Worm (Caenorhabditis elegans) whole organism, L2 larva: ENCODE data around the gene M195.2.

ENCODE experiments used
- C34F6.9 ChIP-seq: fragments of 150-350 bp; optimal IDR thresholded peaks from 2 replicates; lab custom pipeline; 2014; ENCODE audit warnings: missing biosample characterization, missing genetic modification characterization
- F13H6.1 ChIP-seq: sonication (generic microtip); optimal IDR thresholded peaks from 2 replicates; lab custom pipeline; 2016; ENCODE audit warnings: missing genetic modification characterization, missing compliant biosample characterization
- R02D3.7 ChIP-seq: fragments of 150-350 bp; optimal IDR thresholded peaks from 2 replicates; lab custom pipeline; 2014; ENCODE audit warnings: missing biosample characterization, missing genetic modification characterization
- Y55F3AM.14 ChIP-seq: fragments of 200-800 bp; sonication (Bioruptor generic); optimal IDR thresholded peaks from 2 replicates; lab custom pipeline; 2018; ENCODE audit warnings: mild to moderate bottlenecking, missing genetic modification characterization, missing compliant biosample characterization
- ZK546.5 ChIP-seq: sonication (generic microtip); optimal IDR thresholded peaks from 2 replicates; lab custom pipeline; 2017; ENCODE audit warnings: missing biosample characterization, missing genetic modification characterization
- alr-1 ChIP-seq: fragments of 150-350 bp; optimal IDR thresholded peaks from 2 replicates; lab custom pipeline; 2014; ENCODE audit warnings: missing biosample characterization, missing genetic modification characterization
- aly-2 ChIP-seq: fragments of 150-350 bp; optimal IDR thresholded peaks from 2 replicates; lab custom pipeline; 2014; ENCODE audit warnings: missing biosample characterization, missing genetic modification characterization
- ama-1 ChIP-seq: fragments of 150-350 bp; optimal IDR thresholded peaks from 2 replicates; lab custom pipeline; 2018; ENCODE audit warnings: inconsistent platforms
- blmp-1 ChIP-seq: sonication (generic microtip); optimal IDR thresholded peaks from 2 replicates; lab custom pipeline; 2017; ENCODE audit warnings: missing genetic modification characterization, mild to moderate bottlenecking, missing compliant biosample characterization, antibody characterized with exemption, moderate library complexity; ENCODE audit not compliant: insufficient read depth
- ceh-16 ChIP-seq: fragments of 150-350 bp; optimal IDR thresholded peaks from 2 replicates; lab custom pipeline; 2014; ENCODE audit warnings: missing biosample characterization, missing genetic modification characterization
- dmd-4 ChIP-seq: sonication (generic microtip); optimal IDR thresholded peaks from 2 replicates; lab custom pipeline; 2017; ENCODE audit warnings: missing biosample characterization, missing genetic modification characterization
- egl-27 ChIP-seq: sonication (generic microtip); optimal IDR thresholded peaks from 3 replicates; lab custom pipeline; 2017; ENCODE audit warnings: missing biosample characterization, missing genetic modification reagents, missing genetic modification characterization
- elt-1 ChIP-seq: fragments of 150-350 bp; optimal IDR thresholded peaks from 2 replicates; lab custom pipeline; 2014; ENCODE audit warnings: missing biosample characterization, missing genetic modification characterization
- fos-1 ChIP-seq: fragments of 150-350 bp; optimal IDR thresholded peaks from 2 replicates; lab custom pipeline; 2014; ENCODE audit warnings: missing biosample characterization, missing genetic modification characterization
- gmeb-1 ChIP-seq: fragments of 150-350 bp; optimal IDR thresholded peaks from 2 replicates; lab custom pipeline; 2014; ENCODE audit warnings: missing biosample characterization, missing genetic modification characterization
- lin-11 ChIP-seq: fragments of 150-350 bp; sonication (generic microtip); optimal IDR thresholded peaks from 2 replicates; lab custom pipeline; 2014; ENCODE audit warnings: missing biosample characterization, missing genetic modification characterization, inconsistent platforms, mixed read lengths
- lin-39 ChIP-seq: fragments of 150-350 bp; optimal IDR thresholded peaks from 2 replicates; lab custom pipeline; 2014; ENCODE audit warnings: missing biosample characterization, missing genetic modification reagents, missing genetic modification characterization
- lsy-2 ChIP-seq, 2 experiments: fragments of 150-350 bp in 1 of 2; sonication (generic microtip) in 1 of 2; optimal IDR thresholded peaks; 2 replicates each; lab custom pipeline; 2014 to 2017; ENCODE audit warnings: missing biosample characterization in 2 of 2, missing genetic modification characterization in 2 of 2
- mab-5 ChIP-seq: fragments of 150-350 bp; optimal IDR thresholded peaks from 2 replicates; lab custom pipeline; 2014; ENCODE audit warnings: missing biosample characterization, missing genetic modification characterization
- mbf-1 ChIP-seq: sonication (generic microtip); optimal IDR thresholded peaks from 2 replicates; lab custom pipeline; 2017; ENCODE audit warnings: missing biosample characterization, missing genetic modification characterization
- mdl-1 ChIP-seq, 2 experiments: fragments of 150-350 bp in 1 of 2; sonication (generic microtip) in 1 of 2; optimal IDR thresholded peaks; 2 replicates each; lab custom pipeline; 2017; ENCODE audit warnings: missing biosample characterization in 2 of 2, missing genetic modification characterization in 2 of 2
- nhr-10 ChIP-seq: sonication (generic microtip); optimal IDR thresholded peaks from 2 replicates; lab custom pipeline; 2017; ENCODE audit warnings: missing biosample characterization, missing genetic modification characterization
- nhr-12 ChIP-seq: fragments of 150-350 bp; optimal IDR thresholded peaks from 2 replicates; lab custom pipeline; 2014; ENCODE audit warnings: missing biosample characterization, missing genetic modification characterization
- nhr-21 ChIP-seq: fragments of 150-350 bp; optimal IDR thresholded peaks from 2 replicates; lab custom pipeline; 2014; ENCODE audit warnings: missing biosample characterization, missing genetic modification characterization
- nhr-237 ChIP-seq: fragments of 150-350 bp; optimal IDR thresholded peaks from 2 replicates; lab custom pipeline; 2014; ENCODE audit warnings: missing biosample characterization, missing genetic modification characterization
- nhr-6 ChIP-seq: fragments of 150-350 bp; optimal IDR thresholded peaks from 2 replicates; lab custom pipeline; 2014; ENCODE audit warnings: missing biosample characterization, missing genetic modification characterization
- nhr-77 ChIP-seq: fragments of 150-350 bp; optimal IDR thresholded peaks from 2 replicates; lab custom pipeline; 2014; ENCODE audit warnings: missing biosample characterization, missing genetic modification characterization
- peb-1 ChIP-seq: fragments of 150-350 bp; optimal IDR thresholded peaks from 2 replicates; lab custom pipeline; 2014; ENCODE audit warnings: missing biosample characterization, missing genetic modification characterization
- sem-4 ChIP-seq: fragments of 150-350 bp; optimal IDR thresholded peaks from 2 replicates; lab custom pipeline; 2014; ENCODE audit warnings: missing biosample characterization, missing genetic modification reagents, missing genetic modification characterization
- skn-1 ChIP-seq: sonication (generic microtip); optimal IDR thresholded peaks from 2 replicates; lab custom pipeline; 2017; ENCODE audit warnings: missing biosample characterization, missing genetic modification characterization
- sma-9 ChIP-seq, 2 experiments: fragments of 150-350 bp in 1 of 2; sonication (generic microtip) in 1 of 2; optimal IDR thresholded peaks; 2 replicates each; lab custom pipeline; 2014 to 2016; ENCODE audit warnings: missing genetic modification characterization in 2 of 2, mild to moderate bottlenecking in 1 of 2, missing biosample characterization in 1 of 2, missing compliant biosample characterization in 1 of 2, missing genetic modification reagents in 1 of 2, moderate library complexity in 1 of 2
- snpc-4 ChIP-seq: fragments of 150-350 bp; optimal IDR thresholded peaks from 2 replicates; lab custom pipeline; 2014; ENCODE audit warnings: missing biosample characterization, missing genetic modification characterization
- unc-39 ChIP-seq: fragments of 150-350 bp; optimal IDR thresholded peaks from 2 replicates; lab custom pipeline; 2014; ENCODE audit warnings: missing biosample characterization, missing genetic modification characterization
- unc-55 ChIP-seq: fragments of 150-350 bp; sonication (generic microtip); optimal IDR thresholded peaks from 3 replicates; lab custom pipeline; 2014; ENCODE audit warnings: missing biosample characterization, missing genetic modification reagents, missing genetic modification characterization
- unc-62 ChIP-seq: fragments of 150-350 bp; optimal IDR thresholded peaks from 2 replicates; lab custom pipeline; 2014; ENCODE audit warnings: missing biosample characterization, missing genetic modification reagents, missing genetic modification characterization
- zag-1 ChIP-seq: fragments of 150-350 bp; optimal IDR thresholded peaks from 2 replicates; lab custom pipeline; 2014; ENCODE audit warnings: missing biosample characterization, missing genetic modification characterization
- ztf-1 ChIP-seq: fragments of 200-800 bp; sonication (Bioruptor generic); conservative IDR thresholded peaks from 2 replicates; pipeline ENCODE4 v1.3.6; 2022; ENCODE audit warnings: missing genetic modification characterization, missing compliant biosample characterization
- ztf-11 ChIP-seq: sonication (generic microtip); optimal IDR thresholded peaks from 2 replicates; lab custom pipeline; 2017; ENCODE audit warnings: missing biosample characterization, missing genetic modification characterization

M195.2 gene

ce11 chrII:8360453-8360852 is at the start of gene M195.2:
Gene M195.2, plus strand, starts transcription at chrII:8360753.
- no peak for TF ChIP-seq nhr-237 (tag; lab: Kevin White, UChicago)
- no peak for TF ChIP-seq mbf-1 (tag; lab: Kevin White, UChicago)
- no peak for TF ChIP-seq nhr-77 (tag; lab: Kevin White, UChicago)
- no peak for TF ChIP-seq nhr-21 (tag; lab: Kevin White, UChicago)
- no peak for TF ChIP-seq fos-1 (tag; lab: Kevin White, UChicago)
- TF ChIP-seq lin-39 = no peak
- no peak for TF ChIP-seq ama-1 (lab: Kevin White, UChicago)
- TF ChIP-seq zag-1 = no peak
- no peak for TF ChIP-seq sma-9 (GFP tag; optimal IDR thresholded peaks at IDR 0.05; lab: Kevin White, UChicago)
- no peak for TF ChIP-seq sma-9 (tag; optimal IDR thresholded peaks at IDR 0.05; lab: Kevin White, UChicago)
- no peak for TF ChIP-seq nhr-12 (tag; lab: Kevin White, UChicago)
- no peak for TF ChIP-seq elt-1 (tag; lab: Kevin White, UChicago)
- TF ChIP-seq R02D3.7 (tag; lab: Kevin White, UChicago) = no peak
- no peak for TF ChIP-seq snpc-4 (tag; lab: Kevin White, UChicago)
- no peak for TF ChIP-seq F13H6.1
- TF ChIP-seq mdl-1 (tag; optimal IDR thresholded peaks at IDR 0.05; lab: Kevin White, UChicago) = no peak
- TF ChIP-seq lsy-2 (tag; optimal IDR thresholded peaks at IDR 0.05; lab: Kevin White, UChicago) = no peak
- TF ChIP-seq alr-1 (tag; lab: Kevin White, UChicago) = no peak
- TF ChIP-seq ceh-16 (tag; lab: Kevin White, UChicago) = no peak
- no peak for TF ChIP-seq aly-2 (tag; lab: Kevin White, UChicago)

ce11 chrII:8311484-8311883 is 49.1 kb upstream of the M195.2 start:
- TF ChIP-seq unc-55 (GFP tag; lab: Kevin White, UChicago) (peak; percentile 55), mab-5 (tag; lab: Kevin White, UChicago) (peak; percentile 29), gmeb-1 (tag; lab: Kevin White, UChicago) (no peak)

ce11 chrII:8312012-8312411 is 48.5 kb upstream of the M195.2 start:
- no peak for TF ChIP-seq unc-62
- TF ChIP-seq nhr-77 (tag; lab: Kevin White, UChicago) = no peak
- no peak for TF ChIP-seq lin-39
- TF ChIP-seq sem-4 (tag; lab: Kevin White, UChicago) = no peak
- no peak for TF ChIP-seq unc-55 (GFP tag; lab: Kevin White, UChicago)
- TF ChIP-seq R02D3.7 (tag; lab: Kevin White, UChicago) = no peak
- TF ChIP-seq blmp-1 (tag; lab: Kevin White, UChicago) = no peak
- TF ChIP-seq fos-1 (tag; lab: Kevin White, UChicago) = no peak
- TF ChIP-seq nhr-10 (tag; lab: Kevin White, UChicago) = no peak
- TF ChIP-seq skn-1 (tag; lab: Kevin White, UChicago) = no peak
- no peak for TF ChIP-seq aly-2 (tag; lab: Kevin White, UChicago)
- no peak for TF ChIP-seq elt-1 (tag; lab: Kevin White, UChicago)
- TF ChIP-seq Y55F3AM.14 (GFP tag; lab: Kevin White, UChicago) = no peak
- no peak for TF ChIP-seq ztf-1 (GFP tag; lab: Robert Waterston, UW)

- TF ChIP-seq fos-1 (tag; lab: Kevin White, UChicago) (no peak), peb-1 (tag; lab: Kevin White, UChicago) (no peak), unc-39 (no peak), nhr-6 (tag; lab: Kevin White, UChicago) (no peak), R02D3.7 (tag; lab: Kevin White, UChicago) (no peak), snpc-4 (tag; lab: Kevin White, UChicago) (no peak)
- TF ChIP-seq, all 48 proteins: peak for 0
Measured at ce11 chrII:8314768-8315167, 45.8 kb upstream of the M195.2 start.

ce11 chrII:8316701-8317100 is 43.9 kb upstream of the M195.2 start:
- TF ChIP-seq ZK546.5 (tag; lab: Kevin White, UChicago) (no peak), ztf-11 (tag; lab: Kevin White, UChicago) (no peak), dmd-4 (tag; lab: Kevin White, UChicago) (no peak), nhr-237 (tag; lab: Kevin White, UChicago) (no peak), lin-39 (no peak), snpc-4 (tag; lab: Kevin White, UChicago) (no peak), alr-1 (tag; lab: Kevin White, UChicago) (no peak), unc-55 (GFP tag; lab: Kevin White, UChicago) (peak; percentile 60), mab-5 (tag; lab: Kevin White, UChicago) (peak; percentile 39), elt-1 (tag; lab: Kevin White, UChicago) (no peak), egl-27 (no peak), C34F6.9 (tag; lab: Kevin White, UChicago) (no peak), Y55F3AM.14 (GFP tag; lab: Kevin White, UChicago) (no peak), lin-11 (tag; lab: Kevin White, UChicago) (no peak)
